Fruit fly (Drosophila melanogaster): ENCODE results near the gene knk.
A peak's percentile ranks its signal among the peaks of the same experiment; 100 is the strongest.

Gene knk

dm6 chr3R:10087206-10087927 is 38.1 kb downstream of the knk start (continued):
- TF ChIP-seq CG7839 (tag; optimal IDR thresholded peaks at IDR 0.05) (peak; percentile 69), gcm2 (GFP tag; optimal IDR thresholded peaks at IDR 0.05) (peak; percentile 56), jigr1 (GFP tag; IDR thresholded peaks at IDR 0.05) (no peak), hb (GFP tag; IDR thresholded peaks at IDR 0.05; ENCODE audit: partially characterized antibody) (no peak), Bdp1 (GFP tag; optimal IDR thresholded peaks at IDR 0.05) (peak; percentile 63), slbo (GFP tag; IDR thresholded peaks at IDR 0.05) (peak; percentile 88), Neu2 (GFP tag; optimal IDR thresholded peaks at IDR 0.05; ENCODE audit: borderline replicate concordance) (no peak), CG1603 (tag; optimal IDR thresholded peaks at IDR 0.05) (peak; percentile 61), gem (tag; optimal IDR thresholded peaks at IDR 0.05) (peak; percentile 75), CG14965 (GFP tag; optimal IDR thresholded peaks at IDR 0.05; ENCODE audit: borderline replicate concordance) (no peak), CG4617 (GFP tag; optimal IDR thresholded peaks at IDR 0.05; ENCODE audit: borderline replicate concordance) (peak; percentile 9), rib (GFP tag; IDR thresholded peaks at IDR 0.05) (no peak), CG8359 (GFP tag; optimal IDR thresholded peaks at IDR 0.05; ENCODE audit: borderline replicate concordance) (no peak), CG8290 (GFP tag; optimal IDR thresholded peaks at IDR 0.05) (no peak), CG8290 (tag; optimal IDR thresholded peaks at IDR 0.05) (peak in 1 of 2 experiments; percentile 46), CG30403 (GFP tag; optimal IDR thresholded peaks at IDR 0.05) (peak; percentile 72)

- no peak for TF ChIP-seq Ada2b (GFP tag; IDR thresholded peaks at IDR 0.05)
- TF ChIP-seq sd (tag; optimal IDR thresholded peaks at IDR 0.05): peak; percentile 73
- TF ChIP-seq Sox100B (GFP tag; optimal IDR thresholded peaks at IDR 0.05): peak; percentile 11
- peak; percentile 12 for TF ChIP-seq CG18262 (tag; optimal IDR thresholded peaks at IDR 0.05)
- TF ChIP-seq CG9437 (GFP tag; optimal IDR thresholded peaks at IDR 0.05): peak; percentile 28
- TF ChIP-seq sens (GFP tag): peak; percentile 73
- TF ChIP-seq CG9932 (GFP tag; IDR thresholded peaks at IDR 0.05): no peak
- TF ChIP-seq dmrt99B (tag; optimal IDR thresholded peaks at IDR 0.05): peak; percentile 35
- TF ChIP-seq CG5953 (GFP tag; IDR thresholded peaks at IDR 0.05): peak; percentile 27; the same call in 1 of the 2 replicates
- TF ChIP-seq Bdp1 (GFP tag; optimal IDR thresholded peaks at IDR 0.05): no peak
- TF ChIP-seq phol (tag; optimal IDR thresholded peaks at IDR 0.05): peak; percentile 11
- TF ChIP-seq CG15011 (GFP tag; optimal IDR thresholded peaks at IDR 0.05): no peak
- TF ChIP-seq Sox102F (GFP tag; optimal IDR thresholded peaks at IDR 0.05): peak; percentile 40
- peak; percentile 22 for TF ChIP-seq CG11504 (tag; optimal IDR thresholded peaks at IDR 0.05)
- no peak for TF ChIP-seq B-H2 (GFP tag; optimal IDR thresholded peaks at IDR 0.05)
- no peak for TF ChIP-seq MESR4 (GFP tag; optimal IDR thresholded peaks at IDR 0.05)
- TF ChIP-seq CG17361 (GFP tag; IDR thresholded peaks at IDR 0.05): peak; percentile 49; the same call in 2 of the 3 replicates
- TF ChIP-seq gem (tag; optimal IDR thresholded peaks at IDR 0.05): peak; percentile 31
- peak in 1 of 2 experiments; percentile 28 for TF ChIP-seq eve (GFP tag; optimal IDR thresholded peaks at IDR 0.05)
These were observed 38.8 kb downstream of the knk start for dm6 chr3R:10086683-10087082.

- TF ChIP-seq CG9437 (GFP tag; optimal IDR thresholded peaks at IDR 0.05) (peak; percentile 52), E2f2 (GFP tag; IDR thresholded peaks at IDR 0.05) (no peak), sr (GFP tag; IDR thresholded peaks at IDR 0.05) (peak; percentile 76; the same call in 2 of the 3 replicates), Pdp1 (GFP tag; optimal IDR thresholded peaks at IDR 0.05) (peak in 1 of 2 experiments; percentile 49), PHDP (tag; optimal IDR thresholded peaks at IDR 0.05) (no peak), ci (GFP tag; IDR thresholded peaks at IDR 0.05) (peak; percentile 50; the same call in 1 of the 3 replicates), pum (GFP tag; optimal IDR thresholded peaks at IDR 0.05) (no peak), Mrtf (GFP tag; IDR thresholded peaks at IDR 0.05) (no peak)
These were observed 39.2 kb downstream of the knk start for dm6 chr3R:10086222-10086621.

All from whole organism, embryonic.